Fruit fly (Drosophila melanogaster): ENCODE measurements around the gene Jon66Cii.

dm6 chr3L:8363266-8363665, 30.2 kb downstream of the Jon66Cii start:
- TF ChIP-seq CG11617 (GFP tag; optimal IDR thresholded peaks at IDR 0.05), result no peak
- TF ChIP-seq Mnt (GFP tag; optimal IDR thresholded peaks at IDR 0.05), result no peak
- TF ChIP-seq CG5204 (GFP tag; optimal IDR thresholded peaks at IDR 0.05), result no peak
- TF ChIP-seq cic (GFP tag; optimal IDR thresholded peaks at IDR 0.05), result no peak
- TF ChIP-seq cnc (optimal IDR thresholded peaks at IDR 0.05), result no peak
- no peak for TF ChIP-seq pad (GFP tag; optimal IDR thresholded peaks at IDR 0.05)
- TF ChIP-seq ovo (GFP tag; optimal IDR thresholded peaks at IDR 0.05), result no peak

All from whole organism, adult.